Worm (Caenorhabditis elegans): ENCODE data around the gene egg-2.

Gene egg-2

DNA sequence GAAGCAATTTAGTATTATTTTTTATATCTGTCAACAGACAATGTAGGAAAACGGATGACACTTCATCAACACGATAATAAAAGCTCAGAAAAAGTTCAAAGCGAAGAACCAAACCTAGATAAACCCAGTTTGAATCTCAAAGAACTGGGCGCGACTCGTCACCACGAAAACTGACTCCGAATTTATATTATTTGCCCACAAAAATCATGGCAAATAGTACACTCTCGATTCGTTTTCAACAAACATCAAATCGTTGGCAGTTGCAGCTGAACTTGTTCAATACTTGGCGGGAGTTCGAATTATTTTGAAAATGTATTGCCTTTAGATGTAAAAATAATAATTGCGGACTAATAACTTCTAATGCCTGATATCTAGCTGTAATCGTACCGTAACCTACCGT lies 22.7 kb upstream of the egg-2 start:
- TF ChIP-seq efl-1 (optimal IDR thresholded peaks at IDR 0.05) (peak in 1 of 2 experiments; percentile 42), efl-1 (GFP tag; optimal IDR thresholded peaks at IDR 0.05 in 1 of 2) (peak; percentile 9 to 93), dpl-1 (GFP tag; optimal IDR thresholded peaks at IDR 0.05) (peak in 1 of 3 experiments; percentile 19), hlh-17 (GFP tag; optimal IDR thresholded peaks at IDR 0.05; ENCODE audit: borderline replicate concordance) (no peak)

- TF ChIP-seq lin-35 (GFP tag; optimal IDR thresholded peaks at IDR 0.05) = peak in 1 of 2 experiments; percentile 8
- TF ChIP-seq nhr-28 (tag; optimal IDR thresholded peaks at IDR 0.05) = no peak
- TF ChIP-seq elt-2 (tag; optimal IDR thresholded peaks at IDR 0.05) = peak; percentile 41
- TF ChIP-seq vab-15 (tag; optimal IDR thresholded peaks at IDR 0.05) = no peak
Measured at ce11 chrIII:7081488-7081887, 21.1 kb upstream of the egg-2 start.

DNA sequence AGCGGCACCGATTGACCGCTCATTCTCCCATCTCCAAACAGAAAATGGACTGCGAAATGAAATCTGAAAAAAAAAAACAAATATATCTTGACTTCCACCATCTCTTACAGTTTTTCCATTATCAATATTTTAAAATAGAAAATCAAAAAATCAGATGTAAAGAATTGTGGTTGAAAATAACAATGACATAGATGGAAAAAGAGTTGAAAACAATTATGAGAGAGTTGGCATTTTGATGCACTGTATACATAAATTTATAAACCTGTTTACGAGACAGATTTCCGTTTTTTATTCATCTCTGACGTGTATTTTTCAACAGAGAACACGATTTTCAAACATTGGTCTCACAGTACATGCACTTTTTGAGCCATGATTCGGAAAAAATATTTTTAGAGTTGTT lies 20.3 kb upstream of the egg-2 start, which contains the start of gene ZK418.7:
Gene ZK418.7 (minus strand): TSS at position 101 of the 400 bp plus-strand sequence.
- no peak for TF ChIP-seq hpl-2 (GFP tag; optimal IDR thresholded peaks at IDR 0.05)
- no peak for TF ChIP-seq lir-3 (tag; optimal IDR thresholded peaks at IDR 0.05; ENCODE audit: poor library complexity)
- TF ChIP-seq nhr-71 (tag; optimal IDR thresholded peaks at IDR 0.05) = no peak
- TF ChIP-seq nhr-28 (tag; optimal IDR thresholded peaks at IDR 0.05) = no peak
- TF ChIP-seq aha-1 (tag; optimal IDR thresholded peaks at IDR 0.05) = no peak
- no peak for TF ChIP-seq tbx-2 (tag; optimal IDR thresholded peaks at IDR 0.05)
- no peak for TF ChIP-seq nhr-76 (tag; optimal IDR thresholded peaks at IDR 0.05)
- no peak for TF ChIP-seq dpl-1 (GFP tag; optimal IDR thresholded peaks at IDR 0.05)
- TF ChIP-seq hlh-4 (tag; optimal IDR thresholded peaks at IDR 0.05) = no peak
- no peak for TF ChIP-seq ces-1 (GFP tag; optimal IDR thresholded peaks at IDR 0.05)
- TF ChIP-seq nhr-77 (tag; optimal IDR thresholded peaks at IDR 0.05) = no peak
- TF ChIP-seq alr-1 (tag; optimal IDR thresholded peaks at IDR 0.05; ENCODE audit: borderline replicate concordance) = no peak
- TF ChIP-seq ceh-82 (tag; optimal IDR thresholded peaks at IDR 0.05) = no peak
- TF ChIP-seq efl-1 (optimal IDR thresholded peaks at IDR 0.05) = no peak
- TF ChIP-seq efl-1 (GFP tag; optimal IDR thresholded peaks at IDR 0.05 in 1 of 2) = no peak
- TF ChIP-seq sup-37 (GFP tag; optimal IDR thresholded peaks at IDR 0.05) = no peak
- no peak for TF ChIP-seq lin-39 (tag; optimal IDR thresholded peaks at IDR 0.05)
- TF ChIP-seq swsn-7 (tag; optimal IDR thresholded peaks at IDR 0.05) = no peak
- no peak for TF ChIP-seq fkh-4 (tag; optimal IDR thresholded peaks at IDR 0.05; ENCODE audit: borderline replicate concordance)

- TF ChIP-seq hpl-2 (GFP tag; optimal IDR thresholded peaks at IDR 0.05) (no peak), efl-3 (GFP tag; optimal IDR thresholded peaks at IDR 0.05) (no peak), lin-15B (tag; optimal IDR thresholded peaks at IDR 0.05) (no peak), tlp-1 (tag; optimal IDR thresholded peaks at IDR 0.05) (no peak), mab-9 (GFP tag; IDR thresholded peaks at IDR 0.05) (no peak), vab-15 (tag; optimal IDR thresholded peaks at IDR 0.05) (no peak), dpl-1 (GFP tag; optimal IDR thresholded peaks at IDR 0.05) (no peak), unc-86 (tag; optimal IDR thresholded peaks at IDR 0.05) (no peak), hlh-17 (GFP tag; optimal IDR thresholded peaks at IDR 0.05; ENCODE audit: borderline replicate concordance) (no peak), hlh-4 (tag; optimal IDR thresholded peaks at IDR 0.05) (no peak), nhr-76 (tag; optimal IDR thresholded peaks at IDR 0.05) (no peak), skn-1 (tag; optimal IDR thresholded peaks at IDR 0.05) (no peak), pqm-1 (tag; optimal IDR thresholded peaks at IDR 0.05) (no peak)
Measured at ce11 chrIII:7078737-7079136, 18.4 kb upstream of the egg-2 start, which contains the start of gene ZK418.6. TSS of gene ZK418.6 (minus strand) at chrIII:7078837.

DNA sequence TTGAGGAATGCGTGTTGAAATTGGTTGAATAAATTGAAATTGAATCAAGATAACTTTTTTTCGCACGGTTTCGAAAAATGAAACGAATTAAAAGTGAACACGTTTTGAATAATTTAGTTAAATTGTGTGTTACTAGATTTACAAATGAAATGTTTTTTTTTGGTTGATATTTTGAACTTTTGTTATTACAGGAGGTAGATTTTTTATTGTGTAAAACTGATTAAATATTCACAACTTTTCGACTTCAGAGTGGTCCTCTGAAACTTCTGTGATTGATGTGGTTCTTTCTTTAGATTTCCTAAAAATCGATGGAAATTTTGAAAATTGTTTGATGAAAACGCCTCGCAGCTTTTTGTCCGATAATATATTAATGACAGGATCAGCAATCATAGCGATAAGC lies 16.0 kb upstream of the egg-2 start, which contains the start of gene ZK418.13:
Gene ZK418.13 (minus strand): TSS at position 101 of the 400 bp plus-strand sequence.
- no peak for TF ChIP-seq mab-9 (GFP tag; IDR thresholded peaks at IDR 0.05)
- TF ChIP-seq snpc-4 (tag; optimal IDR thresholded peaks at IDR 0.05) = no peak
- TF ChIP-seq lin-15B (tag; optimal IDR thresholded peaks at IDR 0.05) = no peak
- TF ChIP-seq lin-35 (GFP tag; optimal IDR thresholded peaks at IDR 0.05) = no peak
- no peak for TF ChIP-seq ama-1 (optimal IDR thresholded peaks at IDR 0.05)
- no peak for TF ChIP-seq zag-1 (tag; optimal IDR thresholded peaks at IDR 0.05)
- no peak for TF ChIP-seq pax-3 (tag; optimal IDR thresholded peaks at IDR 0.05)
- TF ChIP-seq nhr-84 (tag; optimal IDR thresholded peaks at IDR 0.05) = no peak

All from whole organism, L1 larva.